Fruit fly (Drosophila melanogaster): ENCODE measurements around the gene CG15445.

DNA sequence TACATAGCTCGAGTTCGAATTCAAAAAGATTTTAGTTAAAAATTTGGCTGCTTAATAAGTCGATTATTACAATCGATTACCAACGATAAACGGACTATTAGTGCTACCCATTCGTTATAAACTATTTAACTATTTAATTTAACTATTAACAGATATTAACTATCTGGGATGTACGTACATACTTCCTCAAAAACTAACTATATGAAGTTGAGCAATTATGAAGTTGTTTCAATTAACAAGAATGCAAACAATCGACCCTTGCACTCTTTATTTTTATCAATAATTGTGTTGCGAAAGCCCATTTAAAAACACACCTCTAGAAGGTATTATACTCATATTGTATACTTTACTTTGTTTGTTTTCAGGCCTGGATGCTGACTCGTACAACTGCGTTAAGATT, 10.7 kb upstream of the CG15445 start, which contains the start of gene CG1503:
- TF ChIP-seq Myc (optimal IDR thresholded peaks at IDR 0.05): no peak
- no peak for TF ChIP-seq ttk (optimal IDR thresholded peaks at IDR 0.05)
- TF ChIP-seq psq (optimal IDR thresholded peaks at IDR 0.05): no peak
- no peak for TF ChIP-seq Sin3A (optimal IDR thresholded peaks at IDR 0.05)

All from Kc167 (cell line).